Worm (Caenorhabditis elegans) whole organism, L1 larva: ENCODE measurements around the gene nspc-20.

Source experiments
- C16A3.4 ChIP-seq: fragments of 150-350 bp; optimal IDR thresholded peaks from 2 replicates; lab custom pipeline; 2014; ENCODE audit warnings: missing biosample characterization, missing genetic modification characterization
- C34B4.2 ChIP-seq: sonication (generic microtip); optimal IDR thresholded peaks from 2 replicates; lab custom pipeline; 2017; ENCODE audit warnings: mild to moderate bottlenecking, missing genetic modification characterization, missing compliant biosample characterization
- aly-2 ChIP-seq: fragments of 150-350 bp; optimal IDR thresholded peaks from 2 replicates; lab custom pipeline; 2014; ENCODE audit warnings: missing biosample characterization, missing genetic modification characterization
- ama-1 ChIP-seq: fragments of 150-350 bp; optimal IDR thresholded peaks from 2 replicates; lab custom pipeline; 2014
- ceh-63 ChIP-seq: fragments of 200-800 bp; sonication (Bioruptor generic); optimal IDR thresholded peaks from 2 replicates; lab custom pipeline; 2018; ENCODE audit warnings: mild to moderate bottlenecking, missing genetic modification characterization, missing compliant biosample characterization
- ceh-8 ChIP-seq: fragments of 200-800 bp; sonication (Bioruptor generic); optimal IDR thresholded peaks from 2 replicates; lab custom pipeline; 2018; ENCODE audit warnings: mild to moderate bottlenecking, missing genetic modification characterization, moderate library complexity, missing compliant biosample characterization
- ceh-82 ChIP-seq, 3 experiments: fragments of 150-350 bp in 1 of 3; sonication (generic microtip) in 2 of 3; optimal IDR thresholded peaks; 2 replicates each; lab custom pipeline; 2014 to 2017; ENCODE audit warnings: missing biosample characterization in 3 of 3, missing genetic modification characterization in 3 of 3
- ceh-90 ChIP-seq: sonication (generic microtip); optimal IDR thresholded peaks from 2 replicates; lab custom pipeline; 2016; ENCODE audit warnings: missing genetic modification characterization, missing compliant biosample characterization
- ces-1 ChIP-seq: fragments of 150-350 bp; optimal IDR thresholded peaks from 2 replicates; lab custom pipeline; 2014; ENCODE audit warnings: missing biosample characterization, missing genetic modification reagents, missing genetic modification characterization
- efl-1 ChIP-seq, 4 experiments: fragments of 150-350 bp; optimal IDR thresholded peaks in 3 of 4; peaks in 1 of 4; 1 replicate in 1 of 4; 2 replicates in 3 of 4; lab custom pipeline; 2014; ENCODE audit warnings: missing biosample characterization in 2 of 4, missing genetic modification characterization in 2 of 4, missing genetic modification reagents in 2 of 4
- egl-13 ChIP-seq: sonication (generic microtip); optimal IDR thresholded peaks from 2 replicates; lab custom pipeline; 2016; ENCODE audit warnings: missing genotype, missing genetic modification reagents, missing genetic modification characterization, missing compliant biosample characterization
- egl-27 ChIP-seq, 2 experiments: fragments of 150-350 bp in 1 of 2; sonication (generic microtip); optimal IDR thresholded peaks; 3 replicates each; lab custom pipeline; 2017 to 2018; ENCODE audit warnings: missing biosample characterization in 2 of 2, missing genetic modification characterization in 2 of 2, missing genetic modification reagents in 2 of 2
- fkh-10 ChIP-seq: sonication (generic microtip); optimal IDR thresholded peaks from 2 replicates; lab custom pipeline; 2017; ENCODE audit warnings: missing biosample characterization, missing genetic modification reagents, missing genetic modification characterization
- fkh-4 ChIP-seq: sonication (generic microtip); optimal IDR thresholded peaks from 2 replicates; lab custom pipeline; 2016; ENCODE audit warnings: missing compliant biosample characterization, missing genetic modification characterization, borderline replicate concordance
- hlh-4 ChIP-seq: sonication (generic microtip); optimal IDR thresholded peaks from 2 replicates; lab custom pipeline; 2016; ENCODE audit warnings: mild to moderate bottlenecking, missing genetic modification characterization, missing compliant biosample characterization
- hpl-2 ChIP-seq: fragments of 150-350 bp; optimal IDR thresholded peaks from 2 replicates; lab custom pipeline; 2014; ENCODE audit warnings: missing biosample characterization, missing genetic modification reagents, missing genetic modification characterization
- isw-1 ChIP-seq: fragments of 200-800 bp; sonication (Bioruptor generic); IDR thresholded peaks from 2 replicates; pipeline ENCODE4 v1.3.6; 2022; ENCODE audit warnings: missing genetic modification characterization, missing compliant biosample characterization
- lin-13 ChIP-seq: fragments of 150-350 bp; optimal IDR thresholded peaks from 2 replicates; lab custom pipeline; 2014; ENCODE audit warnings: missing biosample characterization, missing genetic modification reagents, missing genetic modification characterization
- lin-15B ChIP-seq: fragments of 150-350 bp; sonication (generic microtip); optimal IDR thresholded peaks from 3 replicates; lab custom pipeline; 2014; ENCODE audit warnings: missing biosample characterization, missing genetic modification characterization
- lsy-2 ChIP-seq, 2 experiments: fragments of 150-350 bp; optimal IDR thresholded peaks; 2 replicates each; lab custom pipeline; 2014; ENCODE audit warnings: missing biosample characterization in 2 of 2, missing genetic modification characterization in 2 of 2
- mab-9 ChIP-seq: fragments of 200-800 bp; sonication (Bioruptor generic); IDR thresholded peaks from 2 replicates; pipeline ENCODE4 v1.3.6; 2022; ENCODE audit warnings: missing genetic modification reagents, missing genetic modification characterization, missing compliant biosample characterization
- mdl-1 ChIP-seq, 2 experiments: fragments of 150-350 bp; optimal IDR thresholded peaks; 2 replicates each; lab custom pipeline; 2014 to 2017; ENCODE audit warnings: missing biosample characterization in 2 of 2, missing genetic modification characterization in 2 of 2, inconsistent platforms in 1 of 2
- mef-2 ChIP-seq: fragments of 150-350 bp; optimal IDR thresholded peaks from 2 replicates; lab custom pipeline; 2014; ENCODE audit warnings: missing biosample characterization, missing genetic modification characterization
- nhr-11 ChIP-seq: fragments of 150-350 bp; optimal IDR thresholded peaks from 2 replicates; lab custom pipeline; 2014; ENCODE audit warnings: missing biosample characterization, missing genetic modification characterization
- nhr-12 ChIP-seq: sonication (generic microtip); optimal IDR thresholded peaks from 2 replicates; lab custom pipeline; 2017; ENCODE audit warnings: missing biosample characterization, missing genetic modification characterization
- nhr-28 ChIP-seq: fragments of 150-350 bp; optimal IDR thresholded peaks from 2 replicates; lab custom pipeline; 2014; ENCODE audit warnings: missing biosample characterization, missing genetic modification characterization
- nhr-71 ChIP-seq: sonication (generic microtip); optimal IDR thresholded peaks from 2 replicates; lab custom pipeline; 2016; ENCODE audit warnings: mild to moderate bottlenecking, missing genetic modification characterization, moderate library complexity, missing compliant biosample characterization
- nhr-76 ChIP-seq: sonication (generic microtip); optimal IDR thresholded peaks from 2 replicates; lab custom pipeline; 2017; ENCODE audit warnings: missing biosample characterization, missing genetic modification characterization
- nhr-84 ChIP-seq: sonication (generic microtip); optimal IDR thresholded peaks from 2 replicates; lab custom pipeline; 2017; ENCODE audit warnings: missing biosample characterization, missing genetic modification characterization
- nhr-85 ChIP-seq: sonication (generic microtip); peaks from one replicate; lab custom pipeline; 2016; ENCODE audit warnings: missing genetic modification characterization, inconsistent platforms, missing compliant biosample characterization
- pag-3 ChIP-seq: sonication (generic microtip); optimal IDR thresholded peaks from 2 replicates; lab custom pipeline; 2017; ENCODE audit warnings: missing genetic modification characterization, mild to moderate bottlenecking, missing compliant biosample characterization, antibody characterized with exemption, borderline replicate concordance; ENCODE audit not compliant: insufficient read depth
- pax-3 ChIP-seq: fragments of 200-800 bp; sonication (Bioruptor generic); optimal IDR thresholded peaks from 2 replicates; lab custom pipeline; 2018; ENCODE audit warnings: mild to moderate bottlenecking, missing genetic modification characterization, moderate library complexity, missing compliant biosample characterization
- pqm-1 ChIP-seq: sonication (generic microtip); optimal IDR thresholded peaks from 3 replicates; lab custom pipeline; 2017; ENCODE audit warnings: missing biosample characterization, missing genetic modification characterization
- rnt-1 ChIP-seq: sonication (generic microtip); optimal IDR thresholded peaks from 2 replicates; lab custom pipeline; 2016; ENCODE audit warnings: mild to moderate bottlenecking, missing genetic modification characterization, moderate library complexity, missing compliant biosample characterization
- skn-1 ChIP-seq: fragments of 150-350 bp; optimal IDR thresholded peaks from 2 replicates; lab custom pipeline; 2014; ENCODE audit warnings: missing biosample characterization, missing genetic modification characterization
- snpc-4 ChIP-seq: fragments of 150-350 bp; optimal IDR thresholded peaks from 2 replicates; lab custom pipeline; 2014; ENCODE audit warnings: missing biosample characterization, missing genetic modification characterization
- snu-23 ChIP-seq: sonication (generic microtip); optimal IDR thresholded peaks from 2 replicates; lab custom pipeline; 2016; ENCODE audit warnings: missing genetic modification characterization, missing compliant biosample characterization
- sptf-1 ChIP-seq: fragments of 150-350 bp; optimal IDR thresholded peaks from 2 replicates; lab custom pipeline; 2014; ENCODE audit warnings: missing biosample characterization, missing genetic modification characterization
- sup-37 ChIP-seq: fragments of 200-800 bp; sonication (Bioruptor generic); optimal IDR thresholded peaks from 2 replicates; lab custom pipeline; 2018; ENCODE audit warnings: mild to moderate bottlenecking, missing genetic modification characterization, missing compliant biosample characterization
- tbx-2 ChIP-seq: sonication (generic microtip); optimal IDR thresholded peaks from 2 replicates; lab custom pipeline; 2016; ENCODE audit warnings: missing genetic modification characterization, missing compliant biosample characterization
- unc-130 ChIP-seq: fragments of 150-350 bp; optimal IDR thresholded peaks from 2 replicates; lab custom pipeline; 2017; ENCODE audit warnings: missing biosample characterization, missing genetic modification characterization, inconsistent platforms
- unc-62 ChIP-seq: fragments of 150-350 bp; optimal IDR thresholded peaks from 2 replicates; lab custom pipeline; 2014; ENCODE audit warnings: missing biosample characterization, missing genetic modification reagents, missing genetic modification characterization
- unc-86 ChIP-seq: sonication (generic microtip); optimal IDR thresholded peaks from 2 replicates; lab custom pipeline; 2016; ENCODE audit warnings: missing genetic modification characterization, missing compliant biosample characterization
- xbp-1 ChIP-seq: sonication (generic microtip); optimal IDR thresholded peaks from 2 replicates; lab custom pipeline; 2016; ENCODE audit warnings: missing genetic modification characterization, missing compliant biosample characterization
- zag-1 ChIP-seq: fragments of 150-350 bp; optimal IDR thresholded peaks from 2 replicates; lab custom pipeline; 2014; ENCODE audit warnings: missing biosample characterization, missing genetic modification characterization
- zip-4 ChIP-seq: fragments of 200-800 bp; sonication (Bioruptor generic); optimal IDR thresholded peaks from 2 replicates; lab custom pipeline; 2018; ENCODE audit warnings: mild to moderate bottlenecking, missing genetic modification characterization, moderate library complexity, missing compliant biosample characterization

nspc-20 gene

DNA sequence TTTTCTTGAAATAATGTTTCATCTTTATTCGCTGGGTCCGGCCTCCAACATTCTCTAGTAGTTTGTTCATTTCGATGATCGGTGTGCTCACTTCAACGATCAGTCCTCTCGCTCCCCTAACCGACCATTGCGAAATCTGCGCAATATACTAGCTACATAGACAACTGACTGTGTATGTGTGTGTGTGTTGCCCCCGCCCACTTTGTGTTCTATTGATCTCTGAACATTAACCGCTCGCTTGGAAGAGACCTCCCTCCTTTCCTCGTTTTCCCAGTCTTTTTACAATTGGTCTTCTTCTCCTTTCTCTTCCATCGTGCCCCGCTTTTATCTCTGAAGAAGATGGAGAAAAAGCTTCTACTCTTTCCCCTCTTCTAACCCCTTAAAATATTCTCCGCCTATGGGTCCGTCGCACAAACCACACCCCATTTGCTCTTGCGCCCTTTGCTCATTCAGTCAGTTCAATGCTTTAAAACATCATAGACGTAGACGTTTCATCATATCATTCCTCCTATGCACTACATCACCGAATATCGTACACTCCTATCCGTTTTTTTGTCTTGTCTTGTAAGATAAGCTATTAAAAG lies 27.4 kb upstream of the nspc-20 start (continued):
- TF ChIP-seq egl-27 (tag; optimal IDR thresholded peaks at IDR 0.05; lab: Kevin White, UChicago) (peak in 1 of 2 experiments; percentile 61), isw-1 (GFP tag; lab: Robert Waterston, UW) (peak; percentile 40), lin-13 (no peak), nhr-11 (tag; lab: Kevin White, UChicago) (no peak), unc-86 (tag; lab: Kevin White, UChicago) (peak; percentile 68), nhr-76 (tag; lab: Kevin White, UChicago) (no peak), C16A3.4 (tag; lab: Kevin White, UChicago) (no peak), unc-62 (no peak), zag-1 (tag; lab: Kevin White, UChicago) (no peak), ceh-90 (no peak), lsy-2 (tag; optimal IDR thresholded peaks at IDR 0.05; lab: Kevin White, UChicago) (peak; percentile 41 to 56), C34B4.2 (no peak), egl-13 (tag; lab: Kevin White, UChicago) (peak; percentile 28), ceh-63 (GFP tag; lab: Kevin White, UChicago) (no peak), zip-4 (GFP tag; lab: Kevin White, UChicago) (peak; percentile 78), aly-2 (tag; lab: Kevin White, UChicago) (no peak), lin-15B (tag; lab: Kevin White, UChicago) (no peak), ceh-8 (GFP tag; lab: Kevin White, UChicago) (no peak), nhr-84 (tag; lab: Kevin White, UChicago) (no peak), rnt-1 (tag; lab: Kevin White, UChicago) (peak; percentile 88), pqm-1 (tag; lab: Kevin White, UChicago) (no peak), efl-1 (optimal IDR thresholded peaks at IDR 0.05; lab: Kevin White, UChicago) (peak in 1 of 2 experiments; percentile 33), efl-1 (GFP tag; optimal IDR thresholded peaks at IDR 0.05 in 1 of 2; lab: Kevin White, UChicago) (peak in 1 of 2 experiments; percentile 92), nhr-71 (tag; lab: Kevin White, UChicago) (peak; percentile 96), hlh-4 (no peak), mab-9 (GFP tag; lab: Robert Waterston, UW) (0 out of 2 replicates have a peak, but pooled peaks have one; percentile 19), fkh-4 (tag; lab: Kevin White, UChicago) (no peak), unc-130 (tag; lab: Kevin White, UChicago) (no peak), nhr-28 (tag; lab: Kevin White, UChicago) (no peak), ces-1 (GFP tag; lab: Kevin White, UChicago) (no peak), pax-3 (no peak), mdl-1 (tag; optimal IDR thresholded peaks at IDR 0.05; lab: Kevin White, UChicago) (no peak), xbp-1 (tag; lab: Kevin White, UChicago) (peak; percentile 35), mef-2 (no peak), ama-1 (lab: Kevin White, UChicago) (no peak), skn-1 (peak; percentile 78), pag-3 (tag; lab: Kevin White, UChicago) (no peak), snu-23 (GFP tag; lab: Kevin White, UChicago) (peak; percentile 70), snpc-4 (peak; percentile 7), nhr-12 (tag; lab: Kevin White, UChicago) (no peak), sup-37 (GFP tag; lab: Kevin White, UChicago) (no peak), ceh-82 (tag; optimal IDR thresholded peaks at IDR 0.05; lab: Kevin White, UChicago) (peak; percentile 45 to 59 (median 59)), fkh-10 (GFP tag; lab: Kevin White, UChicago) (peak; percentile 80), nhr-85 (no peak), hpl-2 (GFP tag; lab: Kevin White, UChicago) (no peak), tbx-2 (peak; percentile 76), sptf-1 (tag; lab: Kevin White, UChicago) (no peak)
- TF ChIP-seq, all 84 proteins: peak for 32
